Fruit fly (Drosophila melanogaster): Measurements from ENCODE around the gene CG14322.

The CG14322 gene

dm6 chr3R:17630417-17630816 lies 17.1 kb upstream of the CG14322 start, which contains the start of gene CG43175:
Gene CG43175 (plus strand): TSS chr3R:17630717.
- no peak for TF ChIP-seq EcR (GFP tag; optimal IDR thresholded peaks at IDR 0.05)
- TF ChIP-seq CG8478 (optimal IDR thresholded peaks at IDR 0.05) = no peak
- no peak for TF ChIP-seq usp (GFP tag; optimal IDR thresholded peaks at IDR 0.05)
- TF ChIP-seq Dll (optimal IDR thresholded peaks at IDR 0.05) = no peak
- TF ChIP-seq pan (optimal IDR thresholded peaks at IDR 0.05) = no peak
- TF ChIP-seq psq (optimal IDR thresholded peaks at IDR 0.05) = no peak

DNA sequence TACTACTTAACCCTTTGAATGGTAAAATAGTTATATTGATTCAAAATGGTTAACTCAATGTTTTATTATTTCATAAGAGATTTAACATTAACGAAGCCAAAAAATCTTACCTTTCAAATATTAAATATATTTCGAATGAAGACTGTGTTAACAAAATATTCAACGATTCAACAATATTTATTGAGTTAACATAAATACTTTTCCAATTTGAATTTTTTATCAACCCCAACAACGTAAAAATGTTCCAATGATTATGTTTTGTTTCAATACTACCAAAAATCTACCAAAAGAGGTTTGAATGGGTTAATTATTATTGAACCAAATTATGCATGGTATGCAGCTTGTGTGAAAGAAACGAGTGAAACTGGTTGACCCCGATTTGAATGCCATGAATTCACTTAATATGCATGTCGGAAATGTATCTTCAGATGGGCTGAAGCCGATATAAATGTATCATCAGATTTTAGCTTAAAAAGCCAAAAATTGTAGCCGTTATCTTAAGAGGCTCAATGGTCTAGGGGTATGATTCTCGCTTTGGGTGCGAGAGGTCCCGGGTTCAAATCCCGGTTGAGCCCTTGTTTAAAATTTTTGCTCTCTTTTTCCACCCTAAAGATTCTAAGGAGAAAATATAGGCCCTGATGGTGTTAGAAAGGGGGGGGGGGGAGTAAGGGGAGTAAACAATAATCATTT lies 16.2 kb upstream of the CG14322 start:
- TF ChIP-seq usp (GFP tag; optimal IDR thresholded peaks at IDR 0.05) = no peak
- TF ChIP-seq CG8478 (optimal IDR thresholded peaks at IDR 0.05) = no peak
- TF ChIP-seq pan (optimal IDR thresholded peaks at IDR 0.05) = no peak
- TF ChIP-seq EcR (GFP tag; optimal IDR thresholded peaks at IDR 0.05) = no peak
- no peak for TF ChIP-seq psq (optimal IDR thresholded peaks at IDR 0.05)
- TF ChIP-seq Dll (optimal IDR thresholded peaks at IDR 0.05) = no peak

dm6 chr3R:17644019-17644418 lies 3.5 kb upstream of the CG14322 start:
- TF ChIP-seq Dll (optimal IDR thresholded peaks at IDR 0.05) (no peak), EcR (GFP tag; optimal IDR thresholded peaks at IDR 0.05) (no peak), usp (GFP tag; optimal IDR thresholded peaks at IDR 0.05) (no peak), CG8478 (optimal IDR thresholded peaks at IDR 0.05) (no peak), pan (optimal IDR thresholded peaks at IDR 0.05) (no peak), psq (optimal IDR thresholded peaks at IDR 0.05) (no peak)

dm6 chr3R:17645239-17645638 lies 2.2 kb upstream of the CG14322 start:
- TF ChIP-seq EcR (GFP tag; optimal IDR thresholded peaks at IDR 0.05) = no peak
- no peak for TF ChIP-seq psq (optimal IDR thresholded peaks at IDR 0.05)
- TF ChIP-seq Dll (optimal IDR thresholded peaks at IDR 0.05) = no peak
- no peak for TF ChIP-seq pan (optimal IDR thresholded peaks at IDR 0.05)
- TF ChIP-seq usp (GFP tag; optimal IDR thresholded peaks at IDR 0.05) = no peak
- TF ChIP-seq CG8478 (optimal IDR thresholded peaks at IDR 0.05) = no peak

- no peak for TF ChIP-seq pan (optimal IDR thresholded peaks at IDR 0.05)
Measured at dm6 chr3R:17646102-17647050, 1.1 kb upstream of the CG14322 start.

- TF ChIP-seq psq (optimal IDR thresholded peaks at IDR 0.05) (no peak), EcR (GFP tag; optimal IDR thresholded peaks at IDR 0.05) (no peak), Dll (optimal IDR thresholded peaks at IDR 0.05) (no peak), CG8478 (optimal IDR thresholded peaks at IDR 0.05) (no peak), pan (optimal IDR thresholded peaks at IDR 0.05) (no peak), usp (GFP tag; optimal IDR thresholded peaks at IDR 0.05) (no peak)
Measured at dm6 chr3R:17653879-17654278, 6.4 kb downstream of the CG14322 start.

DNA sequence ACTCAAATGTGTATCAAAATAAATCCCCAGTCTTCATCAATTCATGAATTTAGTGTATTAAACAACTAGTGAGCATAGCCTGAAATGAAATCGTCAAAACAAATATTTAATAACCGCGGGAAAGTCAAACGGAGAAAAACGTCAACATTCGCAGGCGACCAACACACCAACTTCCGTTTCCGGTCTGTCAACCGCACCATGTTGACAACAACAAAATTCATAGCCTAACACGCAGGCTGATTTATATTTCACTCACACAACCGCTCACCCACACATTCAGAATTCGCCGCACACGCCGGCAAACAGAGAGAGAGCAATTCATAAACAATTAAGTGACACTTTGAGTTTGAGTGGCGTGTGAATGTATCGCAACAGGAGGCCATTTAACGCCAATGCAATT lies 7.6 kb downstream of the CG14322 start:
- no peak for TF ChIP-seq pan (optimal IDR thresholded peaks at IDR 0.05)
- no peak for TF ChIP-seq EcR (GFP tag; optimal IDR thresholded peaks at IDR 0.05)
- TF ChIP-seq usp (GFP tag; optimal IDR thresholded peaks at IDR 0.05) = no peak
- TF ChIP-seq psq (optimal IDR thresholded peaks at IDR 0.05) = no peak
- TF ChIP-seq Dll (optimal IDR thresholded peaks at IDR 0.05) = no peak
- TF ChIP-seq CG8478 (optimal IDR thresholded peaks at IDR 0.05) = no peak

- TF ChIP-seq psq (optimal IDR thresholded peaks at IDR 0.05) = no peak
- no peak for TF ChIP-seq Dll (optimal IDR thresholded peaks at IDR 0.05)
- TF ChIP-seq EcR (GFP tag; optimal IDR thresholded peaks at IDR 0.05) = no peak
- TF ChIP-seq CG8478 (optimal IDR thresholded peaks at IDR 0.05) = no peak
- no peak for TF ChIP-seq pan (optimal IDR thresholded peaks at IDR 0.05)
- TF ChIP-seq usp (GFP tag; optimal IDR thresholded peaks at IDR 0.05) = no peak
Measured at dm6 chr3R:17656923-17657322, 9.4 kb downstream of the CG14322 start.

- TF ChIP-seq pan (optimal IDR thresholded peaks at IDR 0.05) (no peak), psq (optimal IDR thresholded peaks at IDR 0.05) (no peak), CG8478 (optimal IDR thresholded peaks at IDR 0.05) (no peak), EcR (GFP tag; optimal IDR thresholded peaks at IDR 0.05) (no peak), Dll (optimal IDR thresholded peaks at IDR 0.05) (no peak)
Measured at dm6 chr3R:17666061-17666796, 18.8 kb downstream of the CG14322 start.

- TF ChIP-seq psq (optimal IDR thresholded peaks at IDR 0.05) (no peak), CG8478 (optimal IDR thresholded peaks at IDR 0.05) (no peak), pan (optimal IDR thresholded peaks at IDR 0.05) (no peak), Dll (optimal IDR thresholded peaks at IDR 0.05) (no peak), EcR (GFP tag; optimal IDR thresholded peaks at IDR 0.05) (no peak), usp (GFP tag; optimal IDR thresholded peaks at IDR 0.05) (no peak)
Measured at dm6 chr3R:17666797-17667156, 19.3 kb downstream of the CG14322 start.

DNA sequence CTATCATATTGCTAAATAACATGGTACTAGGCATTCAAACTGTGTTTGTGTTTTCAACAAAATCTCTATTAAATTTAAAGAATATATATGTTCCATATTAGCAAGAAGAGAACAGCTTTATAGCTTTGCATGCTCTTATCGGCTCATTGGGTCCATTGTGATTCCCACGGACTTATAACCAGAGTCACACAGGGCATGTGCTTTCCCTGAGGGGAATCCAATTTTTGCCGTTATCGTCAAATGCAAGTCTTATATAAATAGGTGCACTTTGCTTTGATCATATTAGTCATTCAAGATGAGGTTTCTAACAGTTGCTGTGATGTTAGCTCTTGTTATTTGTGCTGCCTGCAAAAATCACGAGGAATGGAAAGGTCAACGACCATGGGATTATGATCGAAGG lies 19.8 kb downstream of the CG14322 start, which contains the start of gene CG45045:
CG45045 (plus strand) TSS at position 294 of the 400 bp plus-strand sequence.
- no peak for TF ChIP-seq pan (optimal IDR thresholded peaks at IDR 0.05)
- TF ChIP-seq psq (optimal IDR thresholded peaks at IDR 0.05) = no peak
- no peak for TF ChIP-seq EcR (GFP tag; optimal IDR thresholded peaks at IDR 0.05)
- TF ChIP-seq CG8478 (optimal IDR thresholded peaks at IDR 0.05) = no peak
- TF ChIP-seq Dll (optimal IDR thresholded peaks at IDR 0.05) = no peak
- no peak for TF ChIP-seq usp (GFP tag; optimal IDR thresholded peaks at IDR 0.05)

Data from whole organism.